Worm (Caenorhabditis elegans) whole organism, early embryonic: Measurements from ENCODE around the gene F49F1.7.
A peak's percentile ranks its signal among the peaks of the same experiment; 100 is the strongest.
"Not testable (repeated sequence)": the region's sequence is repeated elsewhere in the genome, so short reads cannot be mapped to it uniquely, and the experiment has no call there.

Experiments used
- B0310.2 ChIP-seq: sonication (generic microtip); optimal IDR thresholded peaks from 2 replicates; lab custom pipeline; 2016; ENCODE audit warnings: mild to moderate bottlenecking, missing genetic modification characterization, missing compliant biosample characterization
- F13C5.2 ChIP-seq: sonication (generic microtip); optimal IDR thresholded peaks from 2 replicates; lab custom pipeline; 2017; ENCODE audit warnings: mild to moderate bottlenecking, missing genetic modification characterization, inconsistent platforms, missing compliant biosample characterization
- aly-1 ChIP-seq: sonication (generic microtip); optimal IDR thresholded peaks from 2 replicates; lab custom pipeline; 2016; ENCODE audit warnings: missing genetic modification characterization, missing compliant biosample characterization
- ama-1 ChIP-seq: fragments of 150-350 bp; optimal IDR thresholded peaks from 2 replicates; lab custom pipeline; 2014
- ceh-13 ChIP-seq: fragments of 200-800 bp; sonication (Bioruptor generic); optimal IDR thresholded peaks from 2 replicates; lab custom pipeline; 2018; ENCODE audit warnings: mild to moderate bottlenecking, missing genetic modification characterization, missing compliant biosample characterization
- ceh-36 ChIP-seq: sonication (generic microtip); optimal IDR thresholded peaks from 2 replicates; lab custom pipeline; 2016; ENCODE audit warnings: missing genetic modification characterization, inconsistent platforms, missing compliant biosample characterization
- ets-7 ChIP-seq: sonication (generic microtip); optimal IDR thresholded peaks from 2 replicates; lab custom pipeline; 2016; ENCODE audit warnings: missing genotype, missing genetic modification characterization, missing compliant biosample characterization
- flt-1 ChIP-seq: fragments of 200-800 bp; sonication (Bioruptor generic); IDR thresholded peaks from 2 replicates; pipeline ENCODE4 v1.3.6; 2022; ENCODE audit warnings: missing genetic modification characterization, missing compliant biosample characterization
- hmbx-1 ChIP-seq: sonication (generic microtip); optimal IDR thresholded peaks from 2 replicates; lab custom pipeline; 2016; ENCODE audit warnings: mild to moderate bottlenecking, missing genetic modification characterization, missing compliant biosample characterization
- hmg-4 ChIP-seq: fragments of 200-800 bp; sonication (Bioruptor generic); optimal IDR thresholded peaks from 2 replicates; lab custom pipeline; 2018; ENCODE audit warnings: mild to moderate bottlenecking, missing genetic modification characterization, missing compliant biosample characterization
- hnd-1 ChIP-seq: sonication (generic microtip); optimal IDR thresholded peaks from 2 replicates; lab custom pipeline; 2016; ENCODE audit warnings: missing genetic modification characterization, missing compliant biosample characterization
- pes-1 ChIP-seq: fragments of 200-800 bp; sonication (Bioruptor generic); IDR thresholded peaks from 2 replicates; pipeline ENCODE4 v1.3.6; 2022; ENCODE audit warnings: missing genetic modification reagents, missing genetic modification characterization, missing compliant biosample characterization
- scrt-1 ChIP-seq: fragments of 200-800 bp; sonication (Bioruptor generic); IDR thresholded peaks from 2 replicates; pipeline ENCODE4 v1.3.6; 2022; ENCODE audit warnings: missing genetic modification characterization, missing compliant biosample characterization
- sea-1 ChIP-seq: fragments of 200-800 bp; sonication (Bioruptor generic); conservative IDR thresholded peaks from 2 replicates; pipeline ENCODE4 v1.3.6; 2022; ENCODE audit warnings: missing genetic modification characterization, missing compliant biosample characterization
- tbx-11 ChIP-seq: fragments of 200-800 bp; sonication (Bioruptor generic); IDR thresholded peaks from 2 replicates; pipeline ENCODE4 v1.3.6; 2022; ENCODE audit warnings: missing genetic modification characterization, missing compliant biosample characterization
- tbx-37 ChIP-seq: fragments of 200-800 bp; sonication (Bioruptor generic); conservative IDR thresholded peaks from 2 replicates; pipeline ENCODE4 v1.3.6; 2022; ENCODE audit warnings: missing genetic modification reagents, missing genetic modification characterization, missing compliant biosample characterization
- tra-4 ChIP-seq: sonication (generic microtip); optimal IDR thresholded peaks from 2 replicates; lab custom pipeline; 2017; ENCODE audit warnings: missing genetic modification characterization, missing compliant biosample characterization

Gene F49F1.7

DNA sequence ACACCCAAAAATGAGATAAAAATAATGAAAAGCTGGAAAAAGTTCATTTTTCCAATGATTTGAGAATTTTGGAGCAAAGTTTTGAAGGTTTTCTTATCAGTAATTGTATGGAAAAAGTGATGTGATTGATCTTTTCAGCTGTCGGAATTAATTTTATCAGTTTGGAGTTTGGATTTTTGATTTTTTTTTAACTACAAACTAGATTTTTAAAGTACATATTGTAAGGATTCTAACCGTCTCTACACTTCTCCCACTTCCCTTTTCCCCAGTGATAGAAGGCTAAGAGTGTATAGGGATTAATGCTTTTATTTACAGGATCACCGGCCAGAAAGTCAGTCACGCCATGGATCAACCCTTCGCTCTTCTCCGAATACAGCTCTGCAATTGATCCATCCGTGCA is at the start of gene F49F1.7:
F49F1.7 (minus strand) TSS at position 101 of the 400 bp plus-strand sequence.
- TF ChIP-seq F13C5.2 (tag; lab: Kevin White, UChicago); ceh-36 (tag; lab: Kevin White, UChicago); flt-1 (GFP tag; lab: Robert Waterston, UW): not testable (repeated sequence)

DNA sequence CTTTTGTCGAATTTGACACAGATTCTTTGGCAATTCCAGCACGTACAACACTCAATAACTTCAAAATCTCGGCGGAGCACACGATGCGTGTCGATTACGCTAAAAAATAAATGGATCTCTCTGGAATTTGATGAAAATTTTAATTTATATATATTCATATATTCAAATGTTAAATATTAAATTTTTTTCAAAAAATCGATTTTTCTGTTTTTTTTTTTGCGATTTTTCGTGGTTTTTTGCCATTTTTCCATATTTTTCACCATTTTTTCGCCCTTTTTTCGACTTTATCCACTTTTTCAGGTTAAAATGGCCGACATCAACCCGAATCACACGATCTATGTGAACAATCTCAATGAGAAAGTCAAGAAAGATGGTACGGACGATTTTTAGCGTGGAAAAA is 48.2 kb upstream of the F49F1.7 start, which contains the start of gene rnp-3:
rnp-3 (plus strand) TSS at position 301 of the 400 bp plus-strand sequence.
- TF ChIP-seq tbx-37, result no peak
- no peak for TF ChIP-seq scrt-1 (GFP tag; lab: Robert Waterston, UW)
- no peak for TF ChIP-seq tbx-11 (GFP tag; lab: Robert Waterston, UW)
- no peak for TF ChIP-seq ceh-13 (GFP tag; lab: Kevin White, UChicago)
- no peak for TF ChIP-seq aly-1
- TF ChIP-seq ama-1 (lab: Kevin White, UChicago), result no peak
- TF ChIP-seq B0310.2 (tag; lab: Kevin White, UChicago), result no peak
- TF ChIP-seq ets-7 (tag; lab: Kevin White, UChicago), result no peak
- no peak for TF ChIP-seq hmg-4 (GFP tag; lab: Kevin White, UChicago)
- no peak for TF ChIP-seq tra-4
- no peak for TF ChIP-seq hmbx-1 (tag; lab: Kevin White, UChicago)
- no peak for TF ChIP-seq hnd-1 (tag; lab: Kevin White, UChicago)
- no peak for TF ChIP-seq F13C5.2 (tag; lab: Kevin White, UChicago)

DNA sequence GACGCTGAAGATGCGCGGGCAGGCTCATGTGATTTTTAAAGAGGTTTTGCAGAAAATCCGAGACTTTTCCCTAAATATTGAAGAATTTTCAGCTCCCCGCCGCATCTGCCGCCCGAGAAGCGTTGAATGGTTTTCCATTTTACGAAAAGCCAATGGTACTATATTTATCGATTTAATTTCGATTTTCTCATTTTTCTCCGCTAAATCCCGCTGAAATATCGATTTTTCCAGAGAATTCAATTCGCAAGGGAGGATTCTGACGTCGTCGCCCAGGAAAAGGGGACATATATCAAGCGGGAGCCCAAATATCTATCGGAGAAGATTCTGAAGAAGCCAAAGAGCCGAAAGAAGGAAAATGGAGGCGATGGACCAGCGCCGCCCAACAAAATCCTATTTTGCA is 46.7 kb upstream of the F49F1.7 start:
- TF ChIP-seq tbx-37 (no peak), ceh-13 (GFP tag; lab: Kevin White, UChicago) (no peak), aly-1 (no peak), ets-7 (tag; lab: Kevin White, UChicago) (no peak), flt-1 (GFP tag; lab: Robert Waterston, UW) (no peak), sea-1 (GFP tag; lab: Robert Waterston, UW) (no peak), hmg-4 (GFP tag; lab: Kevin White, UChicago) (no peak), B0310.2 (tag; lab: Kevin White, UChicago) (no peak), ceh-36 (tag; lab: Kevin White, UChicago) (no peak), hnd-1 (tag; lab: Kevin White, UChicago) (no peak), ama-1 (lab: Kevin White, UChicago) (no peak), tbx-11 (GFP tag; lab: Robert Waterston, UW) (no peak), hmbx-1 (tag; lab: Kevin White, UChicago) (no peak), scrt-1 (GFP tag; lab: Robert Waterston, UW) (no peak), tra-4 (no peak), pes-1 (GFP tag; lab: Robert Waterston, UW) (no peak), F13C5.2 (tag; lab: Kevin White, UChicago) (no peak)

DNA sequence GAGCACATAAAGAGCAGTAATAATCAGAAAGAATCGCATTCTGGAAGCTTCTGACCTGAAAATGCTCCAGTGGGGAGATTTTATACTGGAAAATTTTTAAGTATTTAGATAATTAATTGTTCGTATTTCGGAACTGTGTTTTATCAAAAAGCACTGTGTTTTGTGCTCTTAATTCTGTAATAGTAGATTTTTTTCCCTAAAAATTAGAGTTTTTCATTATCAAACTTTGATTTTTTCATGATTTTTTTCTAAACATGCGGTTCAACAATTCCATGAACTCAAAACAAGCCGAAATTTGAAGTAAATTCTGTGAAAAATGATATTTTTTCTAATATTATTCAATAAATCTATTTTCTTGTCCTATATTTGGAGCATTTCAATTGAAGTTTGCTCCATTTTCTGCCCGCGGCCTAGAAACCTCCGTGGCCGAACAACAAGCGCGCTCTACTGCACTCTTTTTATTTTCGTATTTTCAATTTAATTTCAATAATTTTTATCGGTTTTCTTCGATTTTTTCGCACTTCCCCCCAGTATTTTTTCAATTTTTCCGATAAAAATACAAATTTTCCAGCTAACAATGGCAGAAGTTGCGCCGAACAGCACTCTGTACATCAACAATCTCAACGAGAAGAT is 46.1 kb upstream of the F49F1.7 start, which contains the start of the genes K08D10.13 and rnp-2:
K08D10.13 (minus strand) TSS at position 51 of the 633 bp plus-strand sequence.
rnp-2 (plus strand) TSS at position 546 of the 633 bp plus-strand sequence.
- TF ChIP-seq F13C5.2 (tag; lab: Kevin White, UChicago) (no peak), hnd-1 (tag; lab: Kevin White, UChicago) (no peak), tbx-37 (0 out of 2 replicates have a peak, but pooled peaks have one; percentile 27)

DNA sequence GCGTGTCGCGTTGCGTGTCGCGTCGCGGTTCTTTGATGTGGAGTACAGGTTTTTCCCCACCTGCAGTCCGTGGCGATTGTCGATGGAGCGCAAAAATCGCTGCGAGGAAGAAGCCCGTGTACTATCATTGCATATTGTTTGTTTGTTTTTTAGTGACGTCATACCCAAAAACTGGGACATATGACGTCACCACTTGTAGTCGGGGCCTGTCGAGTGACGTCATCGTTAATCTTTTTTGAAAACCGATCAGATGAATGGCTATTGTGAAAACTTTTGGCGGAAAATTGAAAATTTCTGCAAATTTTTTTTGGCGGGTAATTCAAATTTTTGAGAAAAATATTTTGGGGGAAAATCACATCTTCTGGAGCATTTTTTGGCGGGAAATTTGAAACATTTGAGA is 41.7 kb upstream of the F49F1.7 start:
- no peak for TF ChIP-seq B0310.2 (tag; lab: Kevin White, UChicago)
- no peak for TF ChIP-seq ceh-36 (tag; lab: Kevin White, UChicago)
- no peak for TF ChIP-seq F13C5.2 (tag; lab: Kevin White, UChicago)
- TF ChIP-seq ceh-13 (GFP tag; lab: Kevin White, UChicago), result no peak
- no peak for TF ChIP-seq hmg-4 (GFP tag; lab: Kevin White, UChicago)
- no peak for TF ChIP-seq sea-1 (GFP tag; lab: Robert Waterston, UW)
- no peak for TF ChIP-seq hmbx-1 (tag; lab: Kevin White, UChicago)
- TF ChIP-seq pes-1 (GFP tag; lab: Robert Waterston, UW), result no peak
- no peak for TF ChIP-seq tbx-37
- no peak for TF ChIP-seq ama-1 (lab: Kevin White, UChicago)
- TF ChIP-seq tra-4, result no peak

DNA sequence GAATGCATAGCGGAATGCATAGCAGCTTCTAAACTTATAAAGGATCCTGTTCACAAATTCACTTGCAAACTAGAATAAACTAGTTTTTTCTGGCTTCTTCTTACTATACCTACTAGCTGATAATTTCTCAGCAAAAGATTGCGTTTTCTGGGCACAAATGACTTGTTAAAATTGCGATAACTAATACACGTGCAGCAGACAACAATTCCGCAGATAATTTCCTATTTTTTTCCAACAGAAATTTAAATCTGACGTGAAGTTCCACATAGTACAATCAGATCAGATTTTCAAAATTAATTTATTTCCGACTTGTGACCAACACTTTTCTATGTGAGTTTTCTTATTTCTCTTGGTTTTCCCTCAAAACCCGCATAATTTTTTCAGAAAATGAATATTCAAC is 38.8 kb upstream of the F49F1.7 start, which contains the start of gene scrm-8:
scrm-8 (plus strand) TSS at position 301 of the 400 bp plus-strand sequence.
- TF ChIP-seq tbx-11 (GFP tag; lab: Robert Waterston, UW), result no peak
- TF ChIP-seq hnd-1 (tag; lab: Kevin White, UChicago), result no peak
- no peak for TF ChIP-seq F13C5.2 (tag; lab: Kevin White, UChicago)
- no peak for TF ChIP-seq ceh-36 (tag; lab: Kevin White, UChicago)
- no peak for TF ChIP-seq tbx-37
- no peak for TF ChIP-seq flt-1 (GFP tag; lab: Robert Waterston, UW)
- no peak for TF ChIP-seq scrt-1 (GFP tag; lab: Robert Waterston, UW)
- TF ChIP-seq tra-4, result no peak
- no peak for TF ChIP-seq pes-1 (GFP tag; lab: Robert Waterston, UW)
- no peak for TF ChIP-seq ets-7 (tag; lab: Kevin White, UChicago)
- no peak for TF ChIP-seq sea-1 (GFP tag; lab: Robert Waterston, UW)
- TF ChIP-seq hmg-4 (GFP tag; lab: Kevin White, UChicago), result no peak
- TF ChIP-seq B0310.2 (tag; lab: Kevin White, UChicago), result no peak
- no peak for TF ChIP-seq ama-1 (lab: Kevin White, UChicago)
- no peak for TF ChIP-seq aly-1

DNA sequence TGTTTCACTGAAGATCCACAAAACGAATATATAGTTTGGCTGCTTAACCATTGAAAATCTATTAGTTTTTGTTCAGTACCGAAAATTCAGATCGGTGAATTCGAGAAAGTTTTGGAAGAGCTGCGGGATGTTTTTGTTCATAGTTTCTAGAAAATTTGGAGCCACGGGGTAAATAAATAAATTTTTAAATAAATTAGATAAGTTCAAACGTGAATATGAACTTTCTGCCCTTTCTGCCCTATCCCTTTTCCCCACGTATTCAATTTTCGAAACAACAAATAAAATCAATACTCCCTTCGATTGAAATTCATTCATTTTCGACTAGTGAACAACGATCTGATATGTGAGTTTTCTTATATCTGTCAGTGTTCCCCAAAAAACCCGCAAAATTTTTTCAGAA is 36.6 kb upstream of the F49F1.7 start, which contains the start of gene scrm-5:
scrm-5 (plus strand) TSS at position 301 of the 400 bp plus-strand sequence.
- TF ChIP-seq hmbx-1 (tag; lab: Kevin White, UChicago) (no peak), ama-1 (lab: Kevin White, UChicago) (no peak), tbx-37 (no peak)
